Fruit fly (Drosophila melanogaster) Kc167 (cell line): ENCODE data around the gene CG32459.

ENCODE experiments used
- Myc ChIP-seq: fragments of >200 bp; optimal IDR thresholded peaks from 2 replicates; lab custom pipeline; 2017; ENCODE audit warnings: missing external identifiers
- Sin3A ChIP-seq: fragments of >200 bp; optimal IDR thresholded peaks from 2 replicates; lab custom pipeline; 2018; ENCODE audit warnings: missing external identifiers
- h ChIP-seq: fragments of >200 bp; optimal IDR thresholded peaks from 3 replicates; lab custom pipeline; 2018; ENCODE audit warnings: missing external identifiers
- insv ChIP-seq: fragments of >200 bp; optimal IDR thresholded peaks from 3 replicates; lab custom pipeline; 2018; ENCODE audit warnings: missing external identifiers
- psq ChIP-seq: fragments of >200 bp; optimal IDR thresholded peaks from 2 replicates; lab custom pipeline; 2017; ENCODE audit warnings: missing external identifiers
- ttk ChIP-seq: sonication (Bioruptor generic); optimal IDR thresholded peaks from 2 replicates; lab custom pipeline; 2017; ENCODE audit warnings: missing external identifiers

The CG32459 gene

dm6 chr3L:22856009-22856477, at the start of gene CG32459:
Gene CG32459, minus strand, starts transcription at chr3L:22856059.
- TF ChIP-seq h (lab: Kevin White, UChicago) (no peak), ttk (lab: Kevin White, UChicago) (no peak), Sin3A (lab: Kevin White, UChicago) (no peak), insv (lab: Kevin White, UChicago) (no peak), psq (lab: Kevin White, UChicago) (no peak), Myc (lab: Kevin White, UChicago) (no peak)

DNA sequence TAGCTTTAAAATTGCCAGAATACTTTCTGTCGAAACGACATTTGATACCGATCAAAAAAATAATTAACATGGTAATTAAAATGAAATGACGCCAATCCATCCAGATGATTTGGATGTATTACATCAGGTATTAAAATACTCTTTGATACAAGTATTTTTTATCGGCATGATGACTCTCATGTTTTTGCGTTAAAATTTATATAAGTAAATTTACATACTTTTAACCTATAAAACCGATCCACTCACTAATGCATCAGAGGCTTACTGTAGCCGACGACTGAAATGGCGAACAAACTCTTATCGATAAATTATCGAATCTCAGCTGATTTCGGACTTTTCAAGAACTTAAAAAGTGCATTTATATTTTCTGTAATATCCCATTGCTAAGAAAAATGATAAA, 45.8 kb upstream of the CG32459 start, which contains the start of gene BoYb:
BoYb (plus strand) TSS at position 301 of the 400 bp plus-strand sequence.
- TF ChIP-seq Sin3A (lab: Kevin White, UChicago) (no peak), insv (lab: Kevin White, UChicago) (no peak), ttk (lab: Kevin White, UChicago) (no peak), Myc (lab: Kevin White, UChicago) (no peak), psq (lab: Kevin White, UChicago) (no peak), h (lab: Kevin White, UChicago) (no peak)

DNA sequence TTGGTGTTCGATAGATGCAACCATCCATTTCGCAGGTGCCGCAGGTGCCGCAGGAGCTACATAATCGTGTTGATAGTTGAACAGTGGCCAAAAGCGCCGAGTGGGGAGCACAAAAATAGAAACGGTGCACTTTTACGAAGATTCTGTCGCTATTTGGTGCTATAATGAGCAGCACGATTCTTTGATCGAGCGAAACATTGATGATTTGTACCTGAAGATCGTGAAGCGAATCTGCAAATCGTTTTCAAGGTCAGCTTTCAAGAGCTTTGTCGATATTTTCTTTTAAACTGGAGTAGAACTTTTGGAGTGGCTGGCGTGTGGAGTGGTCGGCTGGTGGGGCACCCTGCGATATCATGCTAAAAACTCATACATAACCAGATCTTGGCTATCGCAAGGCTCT, 42.6 kb upstream of the CG32459 start, which contains the start of gene CG11131:
CG11131 (plus strand) TSS at position 301 of the 400 bp plus-strand sequence.
- no peak for TF ChIP-seq insv (lab: Kevin White, UChicago)
- TF ChIP-seq psq (lab: Kevin White, UChicago) = no peak
- no peak for TF ChIP-seq Sin3A (lab: Kevin White, UChicago)
- no peak for TF ChIP-seq ttk (lab: Kevin White, UChicago)
- TF ChIP-seq Myc (lab: Kevin White, UChicago) = no peak

DNA sequence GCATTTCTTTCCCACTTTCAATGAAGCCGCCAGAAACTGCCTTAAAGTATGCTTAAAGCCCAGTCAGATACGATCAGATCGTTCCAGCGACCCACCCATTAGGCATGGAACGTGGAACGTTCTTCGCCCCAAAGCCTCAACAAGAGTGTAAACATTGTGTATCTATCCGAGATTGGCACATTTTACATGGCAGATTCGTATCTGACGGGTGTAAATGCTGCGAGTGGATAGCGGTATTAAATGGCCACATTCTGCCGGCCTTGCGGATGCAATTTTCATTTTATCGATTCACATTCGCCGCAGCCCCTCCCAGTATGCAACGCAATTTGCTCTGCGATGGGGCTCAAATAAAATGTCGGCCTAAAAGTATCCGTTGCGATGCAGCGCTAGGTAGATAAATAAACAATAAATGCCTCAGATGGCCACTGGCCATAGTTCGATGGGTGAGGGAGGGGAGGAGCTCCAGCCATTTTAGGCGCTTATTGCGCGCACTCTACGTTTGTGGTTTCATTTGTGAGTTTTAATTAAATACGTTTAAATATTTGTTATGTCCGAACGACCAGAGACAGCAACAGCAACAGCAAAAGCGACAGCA, 38.9 kb upstream of the CG32459 start:
- TF ChIP-seq ttk (lab: Kevin White, UChicago) = no peak
- no peak for TF ChIP-seq Myc (lab: Kevin White, UChicago)
- no peak for TF ChIP-seq insv (lab: Kevin White, UChicago)
- no peak for TF ChIP-seq h (lab: Kevin White, UChicago)
- TF ChIP-seq Sin3A (lab: Kevin White, UChicago) = no peak
- TF ChIP-seq psq (lab: Kevin White, UChicago) = no peak

DNA sequence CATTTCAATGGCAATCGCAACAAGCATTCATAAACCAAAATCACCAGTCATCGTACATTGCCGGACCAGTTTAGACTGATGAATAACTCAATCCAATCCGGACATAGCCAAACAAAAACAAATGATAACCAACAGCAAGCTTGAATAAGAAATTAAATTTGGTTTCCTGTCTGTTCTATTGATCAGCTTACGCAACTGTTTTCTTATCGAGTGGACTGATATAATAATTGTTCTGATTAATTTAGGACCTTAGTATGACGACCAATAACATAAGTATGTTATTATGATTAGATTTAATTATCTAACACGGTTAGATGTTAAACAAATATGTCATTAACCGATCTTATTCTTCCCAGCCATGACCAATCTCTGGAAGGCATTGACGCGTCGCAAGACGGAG, 35.1 kb upstream of the CG32459 start:
- TF ChIP-seq insv (lab: Kevin White, UChicago) (no peak), ttk (lab: Kevin White, UChicago) (no peak), Myc (lab: Kevin White, UChicago) (no peak), psq (lab: Kevin White, UChicago) (no peak), Sin3A (lab: Kevin White, UChicago) (no peak)

- no peak for TF ChIP-seq Sin3A (lab: Kevin White, UChicago)
- no peak for TF ChIP-seq ttk (lab: Kevin White, UChicago)
- no peak for TF ChIP-seq psq (lab: Kevin White, UChicago)
- TF ChIP-seq insv (lab: Kevin White, UChicago) = no peak
- no peak for TF ChIP-seq Myc (lab: Kevin White, UChicago)
- TF ChIP-seq h (lab: Kevin White, UChicago) = no peak
These were observed 34.2 kb upstream of the CG32459 start for dm6 chr3L:22890024-22890423.

- no peak for TF ChIP-seq Myc (lab: Kevin White, UChicago)
- TF ChIP-seq insv (lab: Kevin White, UChicago) = no peak
- no peak for TF ChIP-seq psq (lab: Kevin White, UChicago)
- TF ChIP-seq h (lab: Kevin White, UChicago) = no peak
- TF ChIP-seq ttk (lab: Kevin White, UChicago) = no peak
- no peak for TF ChIP-seq Sin3A (lab: Kevin White, UChicago)
These were observed 32.9 kb upstream of the CG32459 start for dm6 chr3L:22888591-22889258.

- TF ChIP-seq Myc (lab: Kevin White, UChicago) (no peak), psq (lab: Kevin White, UChicago) (no peak), ttk (lab: Kevin White, UChicago) (no peak), Sin3A (lab: Kevin White, UChicago) (no peak), h (lab: Kevin White, UChicago) (no peak), insv (lab: Kevin White, UChicago) (no peak)
These were observed 31.8 kb upstream of the CG32459 start for dm6 chr3L:22887677-22888076.

- no peak for TF ChIP-seq insv (lab: Kevin White, UChicago)
- no peak for TF ChIP-seq h (lab: Kevin White, UChicago)
- no peak for TF ChIP-seq Myc (lab: Kevin White, UChicago)
- no peak for TF ChIP-seq Sin3A (lab: Kevin White, UChicago)
- no peak for TF ChIP-seq ttk (lab: Kevin White, UChicago)
- TF ChIP-seq psq (lab: Kevin White, UChicago) = no peak
These were observed 31.1 kb upstream of the CG32459 start for dm6 chr3L:22886939-22887338.

DNA sequence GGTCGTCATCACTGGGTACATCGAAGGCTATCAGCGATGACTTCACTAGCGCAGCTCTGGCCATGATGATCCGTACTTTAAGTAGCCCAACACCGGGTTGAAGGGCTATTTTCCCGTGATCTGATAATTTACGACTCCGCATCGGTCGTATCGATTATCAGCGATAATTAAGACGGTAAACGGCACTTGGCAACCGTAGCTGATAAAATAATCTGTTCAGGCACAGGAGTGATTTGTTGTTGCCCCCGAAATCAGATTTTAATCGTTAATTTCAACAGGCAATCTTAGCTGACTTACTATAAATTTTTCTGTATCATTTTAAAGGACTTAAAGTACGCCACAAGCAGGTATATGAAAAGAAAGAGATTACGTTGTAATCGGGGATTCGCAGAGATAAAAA, 30.0 kb upstream of the CG32459 start:
- TF ChIP-seq insv (lab: Kevin White, UChicago) (no peak), Sin3A (lab: Kevin White, UChicago) (no peak), ttk (lab: Kevin White, UChicago) (no peak), h (lab: Kevin White, UChicago) (no peak), Myc (lab: Kevin White, UChicago) (no peak), psq (lab: Kevin White, UChicago) (no peak)

- TF ChIP-seq Sin3A (lab: Kevin White, UChicago) (no peak), h (lab: Kevin White, UChicago) (no peak)
These were observed 28.6 kb upstream of the CG32459 start for dm6 chr3L:22884481-22884880.
